Worm (Caenorhabditis elegans) whole organism, midembryonic: ENCODE data around the gene C01C10.2.

Source experiments
- flt-1 ChIP-seq: fragments of 200-800 bp; sonication (Bioruptor generic); IDR thresholded peaks from 2 replicates; pipeline ENCODE4 v1.3.6; 2022; ENCODE audit warnings: missing genetic modification characterization, missing compliant biosample characterization
- klf-2 ChIP-seq: fragments of 200-800 bp; sonication (Bioruptor generic); conservative IDR thresholded peaks from 2 replicates; pipeline ENCODE4 v1.3.6; 2022; ENCODE audit warnings: missing genetic modification reagents, missing genetic modification characterization, missing compliant biosample characterization
- med-1 ChIP-seq: sonication (generic microtip); optimal IDR thresholded peaks from 2 replicates; lab custom pipeline; 2017; ENCODE audit warnings: missing genetic modification characterization, mild to moderate bottlenecking, missing compliant biosample characterization, antibody characterized with exemption, missing genetic modification reagents; ENCODE audit not compliant: insufficient read depth
- ref-1 ChIP-seq: fragments of 200-800 bp; sonication (Bioruptor generic); conservative IDR thresholded peaks from 2 replicates; pipeline ENCODE4 v1.3.6; 2022; ENCODE audit warnings: missing genetic modification reagents, missing genetic modification characterization, missing compliant biosample characterization
- ztf-29 ChIP-seq: fragments of 200-800 bp; sonication (Bioruptor generic); IDR thresholded peaks from 2 replicates; pipeline ENCODE4 v1.3.6; 2022; ENCODE audit warnings: missing genetic modification reagents, missing genetic modification characterization, missing compliant biosample characterization

- TF ChIP-seq med-1 (no peak), klf-2 (GFP tag; lab: Robert Waterston, UW) (no peak), ztf-29 (GFP tag; lab: Robert Waterston, UW) (no peak), ref-1 (GFP tag; lab: Robert Waterston, UW) (no peak), flt-1 (GFP tag; lab: Robert Waterston, UW) (no peak)
Observed at ce11 chrX:7478476-7478875, 40.6 kb upstream of the C01C10.2 start.
